Fruit fly (Drosophila melanogaster): ENCODE measurements around the gene Hsp26.

The Hsp26 gene

DNA sequence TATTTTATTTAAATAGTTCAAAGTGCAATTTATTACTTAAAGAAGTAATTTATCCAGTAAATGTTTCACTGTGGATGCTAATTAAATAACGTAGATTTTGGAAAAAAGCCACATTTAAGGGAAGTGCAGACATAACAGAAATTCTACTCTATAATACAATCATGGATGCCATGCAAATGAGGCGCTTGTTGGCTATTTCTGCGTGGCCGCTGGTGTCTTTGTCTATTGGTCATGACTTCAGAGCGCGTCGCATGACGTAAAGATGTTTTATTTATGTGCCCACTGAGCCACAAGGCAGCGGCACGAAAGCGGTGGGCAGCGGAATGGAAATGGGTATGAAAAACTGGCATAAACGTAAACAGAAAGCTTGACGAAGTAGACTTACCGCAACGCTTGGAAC lies 48.6 kb upstream of the Hsp26 start (continued):
- peak in 1 of 2 experiments; percentile 40 for TF ChIP-seq Hr51 (GFP tag; optimal IDR thresholded peaks at IDR 0.05)
- TF ChIP-seq Med (GFP tag) = peak; percentile 69
- TF ChIP-seq Pdp1 (GFP tag; optimal IDR thresholded peaks at IDR 0.05) = peak in 1 of 2 experiments; percentile 73
- no peak for TF ChIP-seq CG30431 (GFP tag; optimal IDR thresholded peaks at IDR 0.05)
- TF ChIP-seq CG13296 (GFP tag; optimal IDR thresholded peaks at IDR 0.05) = no peak
- no peak for TF ChIP-seq gsb-n (tag; optimal IDR thresholded peaks at IDR 0.05)
- TF ChIP-seq az2 (GFP tag; optimal IDR thresholded peaks at IDR 0.05) = no peak
- TF ChIP-seq ranshi (GFP tag; IDR thresholded peaks at IDR 0.05) = no peak
- TF ChIP-seq run (tag; optimal IDR thresholded peaks at IDR 0.05) = no peak
- TF ChIP-seq ap (GFP tag; IDR thresholded peaks at IDR 0.05) = no peak
- no peak for TF ChIP-seq emc (GFP tag; optimal IDR thresholded peaks at IDR 0.05)
- no peak for TF ChIP-seq CG13894 (tag; optimal IDR thresholded peaks at IDR 0.05)
- no peak for TF ChIP-seq Bgb (GFP tag; IDR thresholded peaks at IDR 0.05; ENCODE audit: partially characterized antibody)
- TF ChIP-seq Usf (GFP tag; optimal IDR thresholded peaks at IDR 0.05) = no peak
- TF ChIP-seq CG10366 (GFP tag; IDR thresholded peaks at IDR 0.05) = no peak
- TF ChIP-seq CG16813 (GFP tag; IDR thresholded peaks at IDR 0.05; ENCODE audit: partially characterized antibody) = no peak
- no peak for TF ChIP-seq sc (optimal IDR thresholded peaks at IDR 0.05)
- TF ChIP-seq sc (GFP tag; optimal IDR thresholded peaks at IDR 0.05) = no peak
- TF ChIP-seq dpn (GFP tag; optimal IDR thresholded peaks at IDR 0.05) = no peak
- no peak for TF ChIP-seq nerfin-1 (tag; optimal IDR thresholded peaks at IDR 0.05)
- peak; percentile 24; the same call in 1 of the 3 replicates for TF ChIP-seq CG11695 (GFP tag; IDR thresholded peaks at IDR 0.05)
- TF ChIP-seq Eip74EF (GFP tag; optimal IDR thresholded peaks at IDR 0.05) = no peak
- no peak for TF ChIP-seq B-H2 (GFP tag; optimal IDR thresholded peaks at IDR 0.05)
- TF ChIP-seq ATbp (GFP tag; optimal IDR thresholded peaks at IDR 0.05) = peak; percentile 29
- TF ChIP-seq scrt (GFP tag; optimal IDR thresholded peaks at IDR 0.05) = no peak
- no peak for TF ChIP-seq bsh (GFP tag; optimal IDR thresholded peaks at IDR 0.05)
- no peak for TF ChIP-seq Dad (GFP tag; optimal IDR thresholded peaks at IDR 0.05)
- peak; percentile 19; the same call in 1 of the 3 replicates for TF ChIP-seq sr (GFP tag; IDR thresholded peaks at IDR 0.05)
- no peak for TF ChIP-seq sim (GFP tag; IDR thresholded peaks at IDR 0.05)
- no peak; the same call in 1 of the 2 replicates for TF ChIP-seq CG14014 (GFP tag; IDR thresholded peaks at IDR 0.05)
- TF ChIP-seq crc (GFP tag; optimal IDR thresholded peaks at IDR 0.05) = no peak
- TF ChIP-seq CG7556 (GFP tag; optimal IDR thresholded peaks at IDR 0.05) = no peak
- no peak for TF ChIP-seq CG16815 (GFP tag; optimal IDR thresholded peaks at IDR 0.05)
- no peak for TF ChIP-seq CG4282 (GFP tag; optimal IDR thresholded peaks at IDR 0.05)
- no peak for TF ChIP-seq Adf1 (GFP tag; IDR thresholded peaks at IDR 0.05)
- no peak for TF ChIP-seq C15 (GFP tag; IDR thresholded peaks at IDR 0.05)
- TF ChIP-seq grau (tag; optimal IDR thresholded peaks at IDR 0.05) = peak; percentile 35
- peak; percentile 21; the same call in 1 of the 2 replicates for TF ChIP-seq chm (GFP tag; IDR thresholded peaks at IDR 0.05)
- TF ChIP-seq slou (GFP tag; optimal IDR thresholded peaks at IDR 0.05) = no peak
- no peak for TF ChIP-seq Dip3 (GFP tag; optimal IDR thresholded peaks at IDR 0.05)
- no peak for TF ChIP-seq ssp (GFP tag; IDR thresholded peaks at IDR 0.05)
- no peak for TF ChIP-seq Deaf1 (tag; optimal IDR thresholded peaks at IDR 0.05)
- TF ChIP-seq p53 (GFP tag; optimal IDR thresholded peaks at IDR 0.05) = no peak
- TF ChIP-seq knrl (GFP tag; IDR thresholded peaks at IDR 0.05; ENCODE audit: partially characterized antibody) = no peak
- TF ChIP-seq CG31441 (GFP tag; IDR thresholded peaks at IDR 0.05) = no peak
- TF ChIP-seq TFAM (GFP tag; optimal IDR thresholded peaks at IDR 0.05) = no peak
- TF ChIP-seq stc (GFP tag; IDR thresholded peaks at IDR 0.05) = peak; percentile 17; the same call in 1 of the 2 replicates
- peak; percentile 25; the same call in 1 of the 2 replicates for TF ChIP-seq Drgx (GFP tag; IDR thresholded peaks at IDR 0.05)
- TF ChIP-seq CG12219 (GFP tag; optimal IDR thresholded peaks at IDR 0.05) = peak; percentile 32
- TF ChIP-seq CG8924 (tag; optimal IDR thresholded peaks at IDR 0.05) = no peak
- TF ChIP-seq Blimp-1 (GFP tag; optimal IDR thresholded peaks at IDR 0.05) = peak; percentile 9
